Fruit fly (Drosophila melanogaster): ENCODE results near the gene Mms19.

The Mms19 gene

dm6 chr3R:5264251-5265098 is 32.1 kb downstream of the Mms19 start (continued):
- TF ChIP-seq Abd-B (GFP tag; optimal IDR thresholded peaks at IDR 0.05): no peak
- peak; percentile 33 for TF ChIP-seq Vsx2 (GFP tag; optimal IDR thresholded peaks at IDR 0.05; ENCODE audit: partially characterized antibody)
- no peak for TF ChIP-seq brk (GFP tag; optimal IDR thresholded peaks at IDR 0.05)
- no peak for TF ChIP-seq rgr (GFP tag; optimal IDR thresholded peaks at IDR 0.05)

DNA sequence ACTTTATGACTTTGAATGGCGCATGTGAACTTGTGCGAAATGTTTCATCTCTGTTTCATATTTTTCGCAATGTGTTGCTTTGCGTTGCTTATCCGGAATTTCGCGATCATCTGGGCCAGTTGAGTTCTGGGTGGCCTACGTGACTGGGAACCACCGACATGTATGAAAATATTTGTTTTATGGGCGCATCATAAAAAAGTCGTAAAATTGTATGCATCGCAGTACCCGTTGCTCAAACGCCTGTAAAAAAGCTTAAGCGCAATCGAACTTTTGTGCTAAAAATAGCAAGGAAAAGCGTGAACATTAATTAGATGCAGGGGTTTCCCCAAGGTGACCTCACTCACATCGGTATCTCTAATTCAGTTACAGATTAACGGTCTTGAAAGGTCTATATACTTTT is 33.9 kb downstream of the Mms19 start:
- TF ChIP-seq lola (GFP tag; optimal IDR thresholded peaks at IDR 0.05) (no peak), brk (GFP tag; optimal IDR thresholded peaks at IDR 0.05) (no peak), dsf (GFP tag; optimal IDR thresholded peaks at IDR 0.05; ENCODE audit: borderline replicate concordance) (no peak), ey (GFP tag; optimal IDR thresholded peaks at IDR 0.05) (no peak), Dif (GFP tag; optimal IDR thresholded peaks at IDR 0.05; ENCODE audit: partially characterized antibody) (no peak), Rel (GFP tag; optimal IDR thresholded peaks at IDR 0.05) (no peak), Rel (tag; optimal IDR thresholded peaks at IDR 0.05) (peak; percentile 92)

DNA sequence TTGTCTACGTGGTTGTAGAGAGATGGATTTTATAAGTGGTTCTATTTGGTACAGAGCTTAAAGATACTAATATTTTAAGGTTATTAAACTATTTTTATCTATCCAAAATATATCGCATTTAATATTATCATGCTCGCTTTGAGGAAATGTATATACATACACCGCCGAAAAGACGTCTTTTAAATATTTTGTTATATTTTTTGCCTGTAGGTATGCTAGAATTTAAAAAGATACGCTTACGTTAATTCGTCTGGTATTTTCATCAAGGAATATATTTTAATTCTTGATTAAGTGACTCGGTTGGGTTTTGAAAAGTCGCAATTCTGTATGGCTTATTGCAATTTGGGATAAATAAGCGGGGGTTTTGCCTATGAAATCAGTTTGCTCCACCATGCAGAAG is 36.2 kb downstream of the Mms19 start:
- TF ChIP-seq Vsx2 (GFP tag; optimal IDR thresholded peaks at IDR 0.05; ENCODE audit: partially characterized antibody) (peak; percentile 44), Myc (optimal IDR thresholded peaks at IDR 0.05) (peak; percentile 85), brk (GFP tag; optimal IDR thresholded peaks at IDR 0.05) (peak; percentile 19), Dfd (GFP tag; optimal IDR thresholded peaks at IDR 0.05) (no peak), N (GFP tag; optimal IDR thresholded peaks at IDR 0.05) (peak; percentile 78)

- TF ChIP-seq ey (GFP tag; optimal IDR thresholded peaks at IDR 0.05) (no peak), Dfd (GFP tag; optimal IDR thresholded peaks at IDR 0.05) (no peak), OdsH (GFP tag; optimal IDR thresholded peaks at IDR 0.05) (no peak), h (GFP tag; optimal IDR thresholded peaks at IDR 0.05) (peak; percentile 28), pan (optimal IDR thresholded peaks at IDR 0.05) (no peak), Jra (GFP tag; optimal IDR thresholded peaks at IDR 0.05) (no peak), brk (GFP tag; optimal IDR thresholded peaks at IDR 0.05) (no peak), Sp1 (GFP tag; optimal IDR thresholded peaks at IDR 0.05) (no peak), Myc (optimal IDR thresholded peaks at IDR 0.05) (no peak), Mio (GFP tag; optimal IDR thresholded peaks at IDR 0.05) (no peak), tai (GFP tag; optimal IDR thresholded peaks at IDR 0.05) (no peak), GATAd (GFP tag; optimal IDR thresholded peaks at IDR 0.05) (no peak), fru (GFP tag; optimal IDR thresholded peaks at IDR 0.05) (peak; percentile 34), CrebA (GFP tag; optimal IDR thresholded peaks at IDR 0.05; ENCODE audit: borderline replicate concordance) (no peak), sv (GFP tag; optimal IDR thresholded peaks at IDR 0.05) (no peak), HLH106 (tag; optimal IDR thresholded peaks at IDR 0.05) (no peak), lola (GFP tag; optimal IDR thresholded peaks at IDR 0.05) (no peak), Rel (GFP tag; optimal IDR thresholded peaks at IDR 0.05) (no peak), Rel (tag; optimal IDR thresholded peaks at IDR 0.05) (no peak), dmrt93B (GFP tag; optimal IDR thresholded peaks at IDR 0.05) (no peak), Dif (GFP tag; optimal IDR thresholded peaks at IDR 0.05; ENCODE audit: partially characterized antibody) (no peak), sage (GFP tag; optimal IDR thresholded peaks at IDR 0.05) (no peak), dsf (GFP tag; optimal IDR thresholded peaks at IDR 0.05; ENCODE audit: borderline replicate concordance) (no peak), jim (GFP tag; optimal IDR thresholded peaks at IDR 0.05) (no peak), dl (GFP tag; optimal IDR thresholded peaks at IDR 0.05; ENCODE audit: insufficient read depth in 1 of 2, partially characterized antibody in 2 of 2) (no peak), usp (GFP tag; optimal IDR thresholded peaks at IDR 0.05) (no peak), rgr (GFP tag; optimal IDR thresholded peaks at IDR 0.05) (peak; percentile 44), Abd-B (GFP tag; optimal IDR thresholded peaks at IDR 0.05) (no peak), CG32264 (GFP tag; optimal IDR thresholded peaks at IDR 0.05) (no peak), Hnf4 (GFP tag; optimal IDR thresholded peaks at IDR 0.05) (peak; percentile 21), Hr83 (GFP tag; optimal IDR thresholded peaks at IDR 0.05; ENCODE audit: poor library complexity, severe bottlenecking) (no peak), woc (GFP tag; optimal IDR thresholded peaks at IDR 0.05) (no peak), CG9705 (GFP tag; optimal IDR thresholded peaks at IDR 0.05) (no peak), Hr78 (GFP tag; optimal IDR thresholded peaks at IDR 0.05) (no peak), Vsx2 (GFP tag; optimal IDR thresholded peaks at IDR 0.05; ENCODE audit: partially characterized antibody) (no peak), N (GFP tag; optimal IDR thresholded peaks at IDR 0.05) (no peak), psq (GFP tag; optimal IDR thresholded peaks at IDR 0.05) (no peak), br (GFP tag; optimal IDR thresholded peaks at IDR 0.05) (peak; percentile 16), foxo (GFP tag; optimal IDR thresholded peaks at IDR 0.05) (peak in 1 of 2 experiments; percentile 47)
These were observed 38.5 kb downstream of the Mms19 start for dm6 chr3R:5270806-5271205.

Measured in whole organism, wandering third instar larva.